Worm (Caenorhabditis elegans) whole organism, L4/young adult: ENCODE results near the gene nspg-3.
A peak's percentile ranks its signal among the peaks of the same experiment; 100 is the strongest.

Source experiments
- W03F9.2 ChIP-seq: fragments of 150-350 bp; optimal IDR thresholded peaks from 2 replicates; lab custom pipeline; 2014; ENCODE audit warnings: missing biosample characterization, missing genetic modification characterization
- dao-5 ChIP-seq: sonication (generic microtip); optimal IDR thresholded peaks from 2 replicates; lab custom pipeline; 2016; ENCODE audit warnings: missing genotype, missing genetic modification characterization, moderate library complexity, missing compliant biosample characterization
- him-1 ChIP-seq: sonication (generic microtip); optimal IDR thresholded peaks from 2 replicates; lab custom pipeline; 2016; ENCODE audit warnings: missing genotype, missing genetic modification reagents, missing genetic modification characterization, missing compliant biosample characterization

Gene nspg-3

DNA sequence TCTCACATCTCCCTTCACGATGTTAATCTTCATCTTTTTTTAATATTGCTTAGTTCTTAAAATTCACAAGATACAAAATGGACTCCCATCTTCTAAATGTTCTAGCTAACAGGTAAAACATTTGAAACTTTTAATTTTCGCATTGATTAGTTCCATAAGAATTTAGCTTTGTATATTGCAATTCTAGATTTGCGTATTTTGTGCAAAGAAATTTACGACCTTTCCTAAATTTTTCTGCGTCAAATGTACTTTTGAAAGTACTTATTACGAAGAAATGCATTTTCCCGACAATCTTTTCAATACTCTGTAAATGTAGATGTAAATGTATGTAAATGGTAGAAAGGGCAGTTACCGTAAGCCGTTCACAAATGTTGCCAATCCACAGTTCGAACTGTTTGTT is 12.4 kb downstream of the nspg-3 start:
- TF ChIP-seq W03F9.2 (no peak), dao-5 (tag; lab: Kevin White, UChicago) (no peak), him-1 (tag; lab: Kevin White, UChicago) (no peak)

DNA sequence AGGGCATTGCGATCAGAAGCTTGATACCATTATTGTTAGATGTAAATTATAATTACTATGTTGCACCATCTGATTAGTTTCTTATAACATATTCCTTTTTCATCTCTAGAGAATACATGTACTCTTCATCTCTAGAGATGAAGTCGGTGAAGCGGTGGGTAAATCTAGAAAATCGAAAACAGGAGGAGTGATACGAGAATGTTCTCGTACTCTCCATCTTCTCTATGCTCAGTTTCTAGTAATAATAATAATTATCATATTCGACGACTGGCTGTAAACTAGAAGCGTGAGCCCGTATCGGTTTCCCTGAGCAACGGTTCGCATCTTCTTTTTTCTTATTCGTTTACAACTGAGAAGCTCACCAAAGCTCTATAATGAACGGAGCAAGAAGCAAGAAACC is 16.2 kb downstream of the nspg-3 start:
- TF ChIP-seq him-1 (tag; lab: Kevin White, UChicago) (no peak), dao-5 (tag; lab: Kevin White, UChicago) (no peak), W03F9.2 (no peak)

DNA sequence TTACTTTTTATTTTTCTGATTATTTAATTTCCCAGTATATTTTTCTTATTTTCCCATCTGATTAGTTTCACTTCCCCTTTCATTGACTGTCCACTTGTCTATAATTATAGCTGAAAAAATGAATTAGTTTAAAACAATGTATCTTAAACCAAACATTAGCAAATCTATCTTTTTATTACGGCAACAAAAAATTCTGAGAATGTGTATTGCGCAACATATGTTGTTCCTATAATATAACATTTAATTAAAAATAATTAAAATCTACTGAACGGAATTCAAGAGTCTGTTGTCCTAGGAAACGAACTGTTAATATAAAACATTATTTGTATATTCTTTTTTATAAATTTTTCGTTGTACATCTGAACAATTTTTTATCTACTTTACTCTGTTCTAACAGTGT is 18.4 kb downstream of the nspg-3 start:
- TF ChIP-seq dao-5 (tag; lab: Kevin White, UChicago) (no peak), W03F9.2 (no peak), him-1 (tag; lab: Kevin White, UChicago) (no peak)

DNA sequence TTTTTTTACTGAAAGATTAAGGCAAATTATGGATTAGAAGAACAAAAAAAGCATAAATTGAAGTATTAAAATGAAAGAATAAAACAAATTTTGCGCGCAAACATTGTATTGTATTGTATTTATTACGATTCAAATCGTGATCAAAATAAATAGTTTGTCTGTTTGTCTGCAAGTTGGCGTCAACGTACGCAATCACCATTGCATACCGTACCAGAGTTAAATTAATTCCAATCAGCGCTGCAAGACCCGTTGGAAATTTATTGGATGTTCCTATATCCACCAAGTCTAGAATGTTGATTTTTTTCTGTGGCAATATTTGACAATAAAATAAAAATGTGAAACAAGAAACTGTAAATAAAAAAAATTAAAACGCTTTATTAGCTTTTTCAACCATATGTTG is 21.6 kb downstream of the nspg-3 start, which contains the start of gene heri-1:
Gene heri-1, minus strand, starts transcription at position 8 of the 400 bp plus-strand sequence.
- TF ChIP-seq him-1 (tag; lab: Kevin White, UChicago) (no peak), W03F9.2 (no peak), dao-5 (tag; lab: Kevin White, UChicago) (no peak)

DNA sequence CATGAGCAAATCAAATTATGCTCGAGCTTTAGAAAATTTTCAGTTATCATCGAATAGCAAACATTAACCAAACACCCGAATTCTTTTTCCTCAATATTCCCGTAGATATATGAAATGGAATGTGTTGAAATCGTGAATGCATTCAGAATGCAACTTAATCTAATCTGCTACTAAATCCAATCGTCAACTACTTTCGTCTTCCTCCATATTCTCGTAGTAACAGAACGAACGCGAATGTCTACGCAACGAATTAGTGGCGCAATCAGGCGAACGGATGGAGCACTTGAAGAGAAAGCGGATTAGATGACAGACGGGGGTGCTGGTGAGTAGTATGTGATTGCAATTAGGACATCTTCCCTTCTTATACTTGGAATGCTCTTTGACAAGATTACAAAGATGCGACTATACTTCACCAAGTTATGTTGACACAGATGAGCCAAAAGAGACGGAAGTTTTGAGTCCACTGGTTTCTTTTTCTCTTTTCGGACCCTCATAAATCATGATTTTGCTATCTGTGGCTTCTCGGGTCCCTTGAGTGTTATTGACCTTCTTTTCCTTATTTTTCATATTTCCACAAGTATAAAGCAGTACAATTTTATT is 22.4 kb downstream of the nspg-3 start:
- TF ChIP-seq him-1 (tag; lab: Kevin White, UChicago) (no peak), W03F9.2 (no peak), dao-5 (tag; lab: Kevin White, UChicago) (no peak)

DNA sequence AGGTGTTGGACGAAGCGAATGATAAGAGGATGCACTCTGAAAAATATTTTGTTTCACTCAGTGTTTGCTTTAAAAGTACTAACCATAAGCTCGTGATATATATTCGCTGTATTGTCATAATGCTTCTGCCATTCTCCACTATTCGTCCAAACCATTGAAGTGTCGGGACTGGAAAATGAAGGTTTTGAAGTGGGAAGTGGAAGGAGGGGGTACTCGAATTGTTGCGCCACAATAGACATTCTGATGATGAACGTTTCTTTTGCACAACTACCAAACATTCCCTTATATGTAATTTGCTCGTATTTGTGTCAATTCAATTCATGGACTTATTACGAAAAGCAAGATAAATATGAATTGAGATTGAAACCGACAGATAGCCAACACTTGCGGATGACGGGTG is 23.7 kb downstream of the nspg-3 start:
- TF ChIP-seq him-1 (tag; lab: Kevin White, UChicago) (no peak), W03F9.2 (no peak), dao-5 (tag; lab: Kevin White, UChicago) (no peak)

DNA sequence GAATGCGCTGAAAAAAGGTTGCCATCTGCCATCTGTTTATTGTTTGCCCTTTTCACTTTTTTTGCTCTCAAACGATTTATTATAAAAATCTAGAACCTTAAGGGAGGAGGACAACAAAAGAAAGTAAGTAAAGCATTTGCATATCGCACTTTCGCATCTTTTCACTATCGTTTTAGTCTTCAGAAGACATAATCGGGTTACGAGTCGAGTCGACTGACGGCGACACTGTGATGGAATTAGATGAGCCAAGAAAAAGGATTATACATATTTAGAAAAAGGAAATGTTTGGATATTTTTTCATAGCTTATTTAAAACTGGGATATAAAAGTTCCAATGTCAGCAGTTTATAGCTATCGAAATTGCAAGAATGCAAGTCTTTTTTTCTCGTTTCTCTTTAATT is 25.1 kb downstream of the nspg-3 start:
- TF ChIP-seq dao-5 (tag; lab: Kevin White, UChicago), result no peak
- no peak for TF ChIP-seq him-1 (tag; lab: Kevin White, UChicago)
- no peak for TF ChIP-seq W03F9.2

DNA sequence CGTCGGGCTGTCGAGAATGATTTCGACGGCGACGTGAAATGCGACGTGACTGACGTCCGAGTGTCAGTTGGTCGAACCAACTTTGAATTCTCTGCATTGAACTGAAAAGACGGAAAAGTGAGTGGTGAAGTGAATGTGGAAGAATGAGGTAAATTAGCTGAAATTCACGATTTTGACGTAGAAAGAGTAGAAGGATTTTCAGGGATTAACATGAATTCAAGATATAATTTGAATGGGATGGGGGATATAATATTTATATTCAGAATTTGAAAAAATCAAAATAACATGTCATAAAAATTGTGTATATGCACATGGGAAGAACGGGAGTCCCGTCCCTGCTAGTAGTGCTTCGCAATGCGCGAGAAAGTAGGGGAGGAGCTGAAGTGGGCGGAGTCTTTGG is 26.6 kb downstream of the nspg-3 start, which contains the start of gene C29H12.6:
Gene C29H12.6, minus strand, starts transcription at position 101 of the 400 bp plus-strand sequence.
- TF ChIP-seq dao-5 (tag; lab: Kevin White, UChicago), result no peak
- no peak for TF ChIP-seq him-1 (tag; lab: Kevin White, UChicago)

DNA sequence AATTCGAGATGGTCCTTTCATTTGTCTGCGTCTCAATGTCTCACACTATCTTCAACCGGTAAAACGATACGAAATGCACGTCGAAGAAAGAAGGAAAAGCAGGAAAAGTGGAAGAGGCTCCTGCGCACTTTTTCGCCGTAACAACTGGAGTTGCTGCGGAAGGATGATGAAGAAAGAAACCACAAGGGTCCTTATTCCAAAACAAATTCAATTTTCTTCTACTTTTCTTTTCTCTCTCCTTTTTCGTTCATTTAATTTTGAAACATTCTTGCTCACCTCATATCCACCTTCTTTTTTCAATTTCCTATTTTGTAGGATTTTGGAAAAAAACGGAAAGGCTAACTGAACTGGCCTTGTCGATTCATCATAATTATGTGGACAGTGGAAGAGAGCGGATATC is 29.0 kb downstream of the nspg-3 start:
- no peak for TF ChIP-seq dao-5 (tag; lab: Kevin White, UChicago)
- no peak for TF ChIP-seq him-1 (tag; lab: Kevin White, UChicago)
- TF ChIP-seq W03F9.2, result no peak

DNA sequence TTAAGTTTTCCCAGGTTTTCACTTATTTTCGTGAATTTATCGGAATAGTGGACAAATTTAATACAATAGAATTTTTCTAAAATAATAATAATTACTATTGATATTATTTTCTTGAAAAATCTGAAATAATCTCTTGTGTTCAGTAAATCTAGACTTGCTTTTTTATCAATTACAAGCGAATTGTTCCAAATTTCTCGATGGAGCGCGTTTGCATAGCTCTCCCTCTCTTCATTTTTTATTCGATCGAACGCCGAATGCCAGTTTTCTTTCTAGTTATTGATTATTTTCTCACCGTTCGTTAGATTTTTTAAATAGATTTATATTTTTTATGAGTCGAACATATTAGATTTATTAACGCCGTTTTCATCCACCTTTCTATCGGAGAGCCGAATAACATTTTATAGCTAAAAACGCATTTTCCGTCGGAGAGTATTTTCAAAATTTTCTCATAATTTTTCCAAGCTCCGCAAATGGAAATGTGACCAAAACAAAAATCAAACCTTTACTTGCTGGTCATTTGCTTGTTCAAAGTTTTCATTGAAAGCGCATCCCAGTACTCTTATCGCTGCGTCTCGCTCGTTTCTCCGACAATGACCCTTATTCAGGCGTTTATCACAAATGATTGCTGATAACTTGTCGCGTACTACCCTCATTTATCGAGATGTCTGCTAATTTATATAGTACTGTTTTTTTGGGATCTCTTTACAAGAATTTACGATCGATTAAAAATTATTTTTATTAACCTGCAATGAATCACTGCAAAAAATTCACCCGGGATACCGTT is 31.3 kb downstream of the nspg-3 start:
- TF ChIP-seq him-1 (tag; lab: Kevin White, UChicago) (no peak), W03F9.2 (peak; percentile 38), dao-5 (tag; lab: Kevin White, UChicago) (no peak)

DNA sequence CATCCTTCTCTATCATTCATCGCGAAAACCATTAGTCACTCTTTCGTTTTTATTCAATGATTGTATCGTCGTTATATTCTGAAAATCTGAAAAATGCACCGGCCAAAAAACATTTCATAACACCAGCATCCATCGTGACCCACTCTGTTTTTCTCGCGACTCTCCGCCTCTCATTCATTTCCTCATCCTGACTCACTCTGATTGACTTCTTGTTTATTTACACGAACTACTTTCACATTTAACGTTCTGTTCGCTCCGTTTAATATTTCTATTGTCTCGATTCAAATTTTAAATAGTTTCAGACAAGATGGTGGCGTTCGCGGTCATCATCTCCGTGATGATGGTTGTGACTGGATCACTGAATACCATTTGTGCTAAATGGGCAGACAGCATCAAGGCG is 31.9 kb downstream of the nspg-3 start, which contains the start of gene C29H12.2:
Gene C29H12.2, plus strand, starts transcription at position 297 of the 400 bp plus-strand sequence.
- no peak for TF ChIP-seq W03F9.2
- TF ChIP-seq him-1 (tag; lab: Kevin White, UChicago), result no peak

DNA sequence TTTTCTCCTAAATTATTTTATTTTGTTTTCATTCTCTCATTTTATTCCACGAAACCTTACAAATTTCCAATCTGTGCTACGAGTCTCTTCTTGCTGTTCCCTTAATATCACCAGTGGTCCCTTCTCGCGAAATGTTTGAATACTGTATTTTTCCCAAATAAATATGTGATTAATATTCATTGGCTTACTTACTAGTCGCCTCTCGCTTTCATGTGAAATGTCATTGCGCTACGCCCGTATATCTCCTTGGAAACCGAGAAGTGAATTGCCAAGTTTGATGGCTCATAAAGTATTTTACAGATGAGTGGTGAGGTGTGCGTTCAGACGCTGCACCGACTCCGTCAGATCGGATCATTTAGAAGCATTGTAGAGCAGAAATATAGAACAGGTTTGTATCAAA is 33.7 kb downstream of the nspg-3 start, which contains the start of gene rars-2:
Gene rars-2, plus strand, starts transcription at position 301 of the 400 bp plus-strand sequence.
- TF ChIP-seq W03F9.2 (no peak), dao-5 (tag; lab: Kevin White, UChicago) (no peak), him-1 (tag; lab: Kevin White, UChicago) (no peak)

DNA sequence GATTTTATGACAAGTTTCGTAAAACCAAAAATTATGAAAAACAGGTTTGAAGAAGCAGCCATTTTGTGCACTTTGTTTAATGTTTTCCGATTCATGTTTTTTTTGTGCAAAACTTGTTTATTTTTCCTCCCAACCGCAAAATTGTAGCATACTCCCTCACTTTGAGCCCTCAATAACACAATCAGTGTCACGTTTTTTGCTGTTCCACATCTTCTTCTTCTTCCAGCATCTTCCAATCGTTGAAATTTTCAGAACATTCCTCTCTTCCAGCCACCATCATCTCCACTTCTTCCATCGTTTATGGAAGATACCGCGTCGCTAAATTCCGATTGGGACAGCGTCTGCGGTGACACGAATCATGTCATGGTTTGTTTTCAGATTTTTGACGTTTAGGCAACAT is 41.0 kb downstream of the nspg-3 start, which contains the start of gene abts-3:
Gene abts-3, plus strand, starts transcription at position 301 of the 400 bp plus-strand sequence.
- TF ChIP-seq him-1 (tag; lab: Kevin White, UChicago), result no peak
- no peak for TF ChIP-seq dao-5 (tag; lab: Kevin White, UChicago)
- TF ChIP-seq W03F9.2, result no peak

DNA sequence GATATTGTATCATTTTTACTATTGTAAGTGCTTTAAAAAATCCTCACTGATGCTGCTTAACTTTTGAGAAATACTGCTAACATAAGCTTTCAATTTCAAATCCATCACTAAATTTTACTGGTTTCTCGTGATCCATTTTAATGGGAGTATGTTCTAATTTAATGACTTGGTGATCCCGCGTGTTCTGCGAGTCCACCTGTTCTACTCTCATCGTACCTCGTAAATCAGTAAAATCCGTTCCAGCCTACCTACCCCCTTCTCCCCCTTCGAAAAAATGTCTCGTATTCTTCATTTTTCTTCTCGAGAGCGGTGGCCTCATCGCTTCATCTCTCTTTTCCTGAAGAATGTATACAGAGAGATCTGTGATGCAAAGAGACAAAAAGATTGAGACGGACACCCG is 44.0 kb downstream of the nspg-3 start:
- TF ChIP-seq him-1 (tag; lab: Kevin White, UChicago), result no peak
